Fruit fly (Drosophila melanogaster) whole organism, embryonic: ENCODE data around the gene Boh1.
A peak's percentile ranks its signal among the peaks of the same experiment; 100 is the strongest.

Experiments
- Blimp-1 ChIP-seq: fragments of 200-800 bp; sonication (Bioruptor generic); optimal IDR thresholded peaks from 3 replicates; lab custom pipeline; 2018; ENCODE audit warnings: missing biosample characterization, missing genetic modification characterization, mild to moderate bottlenecking, moderate library complexity, missing genetic modification reagents
- CG1024 ChIP-seq: fragments of 200-800 bp; sonication (Bioruptor generic); IDR thresholded peaks from 2 replicates; pipeline ENCODE4 v1.3.6; 2022; ENCODE audit warnings: missing biosample characterization, missing genetic modification characterization
- CG10979 ChIP-seq: fragments of 200-800 bp; sonication (Bioruptor generic); optimal IDR thresholded peaks from 2 replicates; lab custom pipeline; 2018; ENCODE audit warnings: missing biosample characterization, mild to moderate bottlenecking, missing genetic modification characterization, moderate library complexity
- CG15696 ChIP-seq: fragments of 200-800 bp; sonication (Bioruptor generic); optimal IDR thresholded peaks from 2 replicates; lab custom pipeline; 2019; ENCODE audit warnings: missing biosample characterization, mild to moderate bottlenecking, missing genetic modification characterization, moderate library complexity
- CG2678 ChIP-seq: fragments of 200-800 bp; sonication (Bioruptor generic); optimal IDR thresholded peaks from 3 replicates; lab custom pipeline; 2019; ENCODE audit warnings: missing biosample characterization, mild to moderate bottlenecking, missing genetic modification characterization, moderate library complexity
- CG32532 ChIP-seq: fragments of 200-800 bp; sonication (Bioruptor generic); IDR thresholded peaks from 2 replicates; pipeline ENCODE4 v1.3.6; 2022; ENCODE audit warnings: missing biosample characterization, missing genetic modification characterization
- CG32772 ChIP-seq: fragments of 200-800 bp; sonication (Bioruptor generic); IDR thresholded peaks from 2 replicates; pipeline ENCODE4 v1.3.6; 2022; ENCODE audit warnings: missing biosample characterization, missing genetic modification characterization
- CG3407 ChIP-seq: fragments of 200-800 bp; sonication (Bioruptor generic); optimal IDR thresholded peaks from 2 replicates; lab custom pipeline; 2018; ENCODE audit warnings: missing biosample characterization, mild to moderate bottlenecking, missing genetic modification characterization
- CG34376 ChIP-seq: fragments of 200-800 bp; sonication (Bioruptor generic); optimal IDR thresholded peaks from 2 replicates; lab custom pipeline; 2018; ENCODE audit warnings: missing biosample characterization, mild to moderate bottlenecking, missing genetic modification characterization
- CG43689 ChIP-seq: fragments of 200-800 bp; sonication (Bioruptor generic); IDR thresholded peaks from 2 replicates; pipeline ENCODE4 v1.3.6; 2022; ENCODE audit warnings: missing biosample characterization, missing genetic modification characterization
- CG5245 ChIP-seq: fragments of 200-800 bp; sonication (Bioruptor generic); optimal IDR thresholded peaks from 3 replicates; lab custom pipeline; 2016; ENCODE audit warnings: missing biosample characterization, missing genetic modification characterization
- CG6683 ChIP-seq: fragments of 200-800 bp; sonication (Bioruptor generic); optimal IDR thresholded peaks from 2 replicates; lab custom pipeline; 2017; ENCODE audit warnings: missing biosample characterization, mild to moderate bottlenecking, missing genetic modification characterization, missing genetic modification reagents
- CG6689 ChIP-seq: fragments of 200-800 bp; sonication (Bioruptor generic); IDR thresholded peaks from 2 replicates; pipeline ENCODE4 v1.3.6; 2022; ENCODE audit warnings: missing biosample characterization, missing genetic modification characterization
- CG8765 ChIP-seq: fragments of 200-800 bp; sonication (Bioruptor generic); IDR thresholded peaks from 2 replicates; pipeline ENCODE4 v1.3.6; 2022; ENCODE audit warnings: missing biosample characterization, missing genetic modification characterization
- CrebB ChIP-seq: fragments of 200-800 bp; sonication (Bioruptor generic); optimal IDR thresholded peaks from 3 replicates; lab custom pipeline; 2018; ENCODE audit warnings: missing biosample characterization, mild to moderate bottlenecking, missing genetic modification characterization
- Dll ChIP-seq: fragments of 200-800 bp; sonication (Bioruptor generic); IDR thresholded peaks from 4 replicates; pipeline ENCODE4 v1.3.6; 2022; ENCODE audit warnings: missing biosample characterization, missing genetic modification characterization; ENCODE audit not compliant: partially characterized antibody
- ERR ChIP-seq: fragments of 200-800 bp; sonication (Bioruptor generic); optimal IDR thresholded peaks from 2 replicates; lab custom pipeline; 2016; ENCODE audit warnings: missing biosample characterization, missing genetic modification characterization
- Elba2 ChIP-seq: fragments of 200-800 bp; sonication (Bioruptor generic); optimal IDR thresholded peaks from 3 replicates; lab custom pipeline; 2016; ENCODE audit warnings: missing biosample characterization, missing genetic modification characterization
- Fer1 ChIP-seq: fragments of 200-800 bp; sonication (Bioruptor generic); optimal IDR thresholded peaks from 2 replicates; lab custom pipeline; 2017; ENCODE audit warnings: missing biosample characterization, mild to moderate bottlenecking, missing genetic modification characterization
- NFAT ChIP-seq: fragments of 200-800 bp; sonication (Bioruptor generic); IDR thresholded peaks from 2 replicates; pipeline ENCODE4 v1.3.6; 2022; ENCODE audit warnings: missing biosample characterization, missing genetic modification characterization
- Oli ChIP-seq: fragments of 200-800 bp; sonication (Bioruptor generic); optimal IDR thresholded peaks from 2 replicates; lab custom pipeline; 2018; ENCODE audit warnings: missing biosample characterization, mild to moderate bottlenecking, missing genetic modification characterization, moderate library complexity
- Optix ChIP-seq: fragments of 200-800 bp; sonication (Bioruptor generic); IDR thresholded peaks from 3 replicates; pipeline ENCODE4 v1.3.6; 2022; ENCODE audit warnings: missing biosample characterization, missing genetic modification characterization
- Six4 ChIP-seq: fragments of 200-800 bp; sonication (Bioruptor generic); optimal IDR thresholded peaks from 2 replicates; lab custom pipeline; 2016; ENCODE audit warnings: missing biosample characterization, missing genetic modification characterization
- Sox100B ChIP-seq: fragments of 200-800 bp; sonication (Bioruptor generic); optimal IDR thresholded peaks from 3 replicates; lab custom pipeline; 2018; ENCODE audit warnings: missing biosample characterization, mild to moderate bottlenecking, missing genetic modification characterization
- Sox102F ChIP-seq: fragments of 200-800 bp; sonication (Bioruptor generic); optimal IDR thresholded peaks from 2 replicates; lab custom pipeline; 2018; ENCODE audit warnings: missing biosample characterization, mild to moderate bottlenecking, missing genetic modification characterization, moderate library complexity
- al ChIP-seq: fragments of 200-800 bp; sonication (Bioruptor generic); IDR thresholded peaks from 2 replicates; pipeline ENCODE4 v1.3.6; 2022; ENCODE audit warnings: missing biosample characterization, missing genetic modification characterization
- amos ChIP-seq: fragments of 200-800 bp; sonication (Bioruptor generic); IDR thresholded peaks from 2 replicates; pipeline ENCODE4 v1.3.6; 2022; ENCODE audit warnings: missing biosample characterization, missing genetic modification characterization; ENCODE audit not compliant: partially characterized antibody
- aop ChIP-seq: fragments of 200-800 bp; sonication (Bioruptor generic); IDR thresholded peaks from 2 replicates; pipeline ENCODE4 v1.3.6; 2022; ENCODE audit warnings: missing biosample characterization, missing genetic modification characterization
- croc ChIP-seq: fragments of 200-800 bp; sonication (Bioruptor generic); conservative IDR thresholded peaks from 3 replicates; pipeline ENCODE4 v1.3.6; 2022; ENCODE audit warnings: missing biosample characterization, missing genetic modification characterization
- crp ChIP-seq, 2 experiments: fragments of 200-800 bp; sonication (Bioruptor generic); optimal IDR thresholded peaks; 2 replicates in 1 of 2; 3 replicates in 1 of 2; lab custom pipeline; 2017; ENCODE audit warnings: missing biosample characterization in 2 of 2, missing genetic modification characterization in 2 of 2, mild to moderate bottlenecking in 1 of 2, moderate library complexity in 1 of 2
- danr ChIP-seq: fragments of 200-800 bp; sonication (Bioruptor generic); IDR thresholded peaks from 2 replicates; pipeline ENCODE4 v1.3.6; 2022; ENCODE audit warnings: missing biosample characterization, missing genetic modification characterization
- ewg ChIP-seq: fragments of 200-800 bp; sonication (Bioruptor generic); optimal IDR thresholded peaks from 3 replicates; lab custom pipeline; 2017; ENCODE audit warnings: mild to moderate bottlenecking, missing biosample characterization, missing genetic modification reagents, missing genetic modification characterization
- fd102C ChIP-seq: fragments of 200-800 bp; sonication (Bioruptor generic); optimal IDR thresholded peaks from 2 replicates; lab custom pipeline; 2018; ENCODE audit warnings: missing biosample characterization, mild to moderate bottlenecking, missing genetic modification characterization, moderate library complexity
- fru ChIP-seq: fragments of >200 bp; optimal IDR thresholded peaks from 2 replicates; lab custom pipeline; 2017
- gcm2 ChIP-seq: fragments of 200-800 bp; sonication (Bioruptor generic); optimal IDR thresholded peaks from 2 replicates; lab custom pipeline; 2016; ENCODE audit warnings: missing biosample characterization, missing genetic modification characterization
- gro ChIP-seq: fragments of 200-800 bp; sonication (Bioruptor generic); optimal IDR thresholded peaks from 2 replicates; lab custom pipeline; 2016; ENCODE audit warnings: missing biosample characterization, missing genetic modification characterization
- ind ChIP-seq: fragments of 200-800 bp; sonication (Bioruptor generic); optimal IDR thresholded peaks from 3 replicates; lab custom pipeline; 2016; ENCODE audit warnings: missing biosample characterization, missing genetic modification characterization
- ken ChIP-seq: fragments of 200-800 bp; sonication (Bioruptor generic); IDR thresholded peaks from 3 replicates; pipeline ENCODE4 v1.3.6; 2022; ENCODE audit warnings: missing biosample characterization, missing genetic modification characterization
- lov ChIP-seq, 2 experiments: fragments of 200-800 bp in 1 of 2; fragments of >200 bp in 1 of 2; sonication (Bioruptor generic) in 1 of 2; IDR thresholded peaks in 1 of 2; optimal IDR thresholded peaks in 1 of 2; 2 replicates in 1 of 2; 3 replicates in 1 of 2; pipeline versions ENCODE4 v1.3.6 to Lab custom; 2017 to 2022; ENCODE audit warnings: missing biosample characterization in 1 of 2, missing genetic modification characterization in 1 of 2
- prd ChIP-seq, 3 experiments: fragments of >200 bp in 2 of 3; fragments of 200-800 bp in 1 of 3; sonication (Bioruptor generic) in 1 of 3; optimal IDR thresholded peaks in 2 of 3; IDR thresholded peaks in 1 of 3; 2 replicates in 2 of 3; 3 replicates in 1 of 3; pipeline versions ENCODE4 v1.3.6 to Lab custom; 2017 to 2022; ENCODE audit warnings: missing biosample characterization in 1 of 3, missing genetic modification characterization in 1 of 3
- pros ChIP-seq: fragments of 200-800 bp; sonication (Bioruptor generic); optimal IDR thresholded peaks from 3 replicates; lab custom pipeline; 2019; ENCODE audit warnings: missing biosample characterization, mild to moderate bottlenecking, missing genetic modification characterization, moderate library complexity
- rib ChIP-seq: fragments of 200-800 bp; sonication (Bioruptor generic); IDR thresholded peaks from 2 replicates; pipeline ENCODE4 v1.3.6; 2022; ENCODE audit warnings: missing biosample characterization, missing genetic modification characterization
- slou ChIP-seq: fragments of 200-800 bp; sonication (Bioruptor generic); optimal IDR thresholded peaks from 3 replicates; lab custom pipeline; 2016; ENCODE audit warnings: missing biosample characterization, missing genetic modification characterization
- sna ChIP-seq: fragments of 200-800 bp; sonication (Bioruptor generic); IDR thresholded peaks from 2 replicates; pipeline ENCODE4 v1.3.6; 2022; ENCODE audit warnings: missing biosample characterization, missing genetic modification characterization; ENCODE audit not compliant: partially characterized antibody
- sug ChIP-seq: fragments of 200-800 bp; optimal IDR thresholded peaks from 2 replicates; lab custom pipeline; 2019; ENCODE audit warnings: missing biosample characterization, mild to moderate bottlenecking, missing genetic modification characterization, moderate library complexity
- tin ChIP-seq: fragments of 200-800 bp; sonication (Bioruptor generic); optimal IDR thresholded peaks from 3 replicates; lab custom pipeline; 2016; ENCODE audit warnings: missing biosample characterization, missing genetic modification characterization
- tio ChIP-seq: fragments of 200-800 bp; sonication (Bioruptor generic); optimal IDR thresholded peaks from 2 replicates; lab custom pipeline; 2017; ENCODE audit warnings: missing biosample characterization, missing genetic modification characterization, inconsistent platforms
- ttk ChIP-seq: fragments of 200-800 bp; sonication (Bioruptor generic); IDR thresholded peaks from 2 replicates; pipeline ENCODE4 v2.1.2; 2022; ENCODE audit warnings: missing biosample characterization, missing genetic modification characterization
- vnd ChIP-seq: fragments of 200-800 bp; sonication (Bioruptor generic); IDR thresholded peaks from 3 replicates; pipeline ENCODE4 v1.3.6; 2022; ENCODE audit warnings: missing biosample characterization, missing genetic modification characterization; ENCODE audit not compliant: partially characterized antibody

Gene Boh1

DNA sequence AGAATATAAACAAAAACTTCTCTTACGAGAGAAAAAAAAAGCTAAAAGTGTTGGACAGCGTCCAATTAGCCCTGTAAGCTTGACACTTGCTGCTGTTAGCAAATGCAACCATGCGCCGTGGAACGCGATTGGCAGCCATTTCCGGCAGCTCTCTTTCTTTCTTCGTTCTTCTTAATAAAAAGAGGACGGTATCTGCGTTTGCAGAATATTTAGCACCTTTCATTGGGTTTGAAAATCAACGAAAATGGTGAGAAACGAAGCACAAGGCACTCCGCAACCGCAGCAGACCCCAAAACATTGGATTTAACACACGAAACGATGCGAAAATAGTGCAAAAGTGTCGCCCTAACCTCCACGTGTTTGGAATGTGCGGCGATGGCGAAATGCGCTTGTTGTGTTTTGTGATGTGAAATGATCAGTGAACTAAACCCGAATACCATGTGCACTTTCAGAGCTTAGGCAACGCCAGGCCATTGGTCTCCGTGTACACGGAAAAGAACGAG lies 3.5 kb upstream of the Boh1 start, which contains the start of gene RpL4 (continued):
- TF ChIP-seq prd (optimal IDR thresholded peaks at IDR 0.05; lab: Kevin White, UChicago): no peak
- TF ChIP-seq prd (GFP tag; IDR thresholded peaks at IDR 0.05; lab: Robert Waterston, UW): peak; percentile 48; the same call in 2 of the 3 replicates
- TF ChIP-seq sug (tag; lab: Kevin White, UChicago): peak; percentile 72
- no peak for TF ChIP-seq Dll (GFP tag; lab: Robert Waterston, UW)
- peak; percentile 85 for TF ChIP-seq CG3407 (GFP tag; lab: Kevin White, UChicago)
- peak; percentile 61 for TF ChIP-seq al (GFP tag; lab: Robert Waterston, UW)
- TF ChIP-seq NFAT (GFP tag; lab: Robert Waterston, UW): peak; percentile 79
- no peak for TF ChIP-seq Optix (GFP tag; lab: Robert Waterston, UW)
- peak; percentile 70; the same call in 1 of the 2 replicates for TF ChIP-seq ttk (GFP tag; lab: Robert Waterston, UW)
- peak; percentile 58 for TF ChIP-seq Six4 (GFP tag; lab: Kevin White, UChicago)
- no peak for TF ChIP-seq aop
- TF ChIP-seq Sox102F (GFP tag; lab: Kevin White, UChicago): peak; percentile 47
- TF ChIP-seq ind (GFP tag; lab: Kevin White, UChicago): peak; percentile 53
- peak; percentile 52 for TF ChIP-seq CG6689 (GFP tag; lab: Robert Waterston, UW)
- TF ChIP-seq Blimp-1 (GFP tag; lab: Kevin White, UChicago): peak; percentile 31
- peak; percentile 79 for TF ChIP-seq gcm2 (GFP tag; lab: Kevin White, UChicago)
- TF ChIP-seq Elba2 (GFP tag; lab: Kevin White, UChicago): no peak
- TF ChIP-seq lov (optimal IDR thresholded peaks at IDR 0.05; lab: Kevin White, UChicago): no peak
- TF ChIP-seq lov (GFP tag; IDR thresholded peaks at IDR 0.05; lab: Robert Waterston, UW): peak; percentile 87
- TF ChIP-seq rib (GFP tag; lab: Robert Waterston, UW): no peak
- TF ChIP-seq pros (GFP tag; lab: Kevin White, UChicago): peak; percentile 25
- peak; percentile 83 for TF ChIP-seq ken
- peak; percentile 82 for TF ChIP-seq CrebB (tag; lab: Kevin White, UChicago)
- TF ChIP-seq ERR (GFP tag; lab: Kevin White, UChicago): no peak
- peak; percentile 87 for TF ChIP-seq Sox100B (GFP tag; lab: Kevin White, UChicago)
- no peak for TF ChIP-seq sna (GFP tag; lab: Robert Waterston, UW)
- peak; percentile 70 for TF ChIP-seq Oli (tag; lab: Kevin White, UChicago)
- no peak for TF ChIP-seq vnd (GFP tag; lab: Robert Waterston, UW)
- TF ChIP-seq CG43689: 0 out of 2 replicates have a peak, but pooled peaks have one; percentile 22
- peak; percentile 93 for TF ChIP-seq CG34376 (GFP tag; lab: Kevin White, UChicago)
- no peak for TF ChIP-seq croc (GFP tag; lab: Robert Waterston, UW)
- peak; percentile 83 for TF ChIP-seq CG1024 (GFP tag; lab: Robert Waterston, UW)
- peak; percentile 69 for TF ChIP-seq CG6683
- peak; percentile 89 for TF ChIP-seq CG32532 (GFP tag; lab: Robert Waterston, UW)
- TF ChIP-seq danr (GFP tag; lab: Robert Waterston, UW): peak; percentile 39; the same call in 1 of the 2 replicates
- TF ChIP-seq CG2678 (tag; lab: Kevin White, UChicago): peak; percentile 71
- TF ChIP-seq amos (GFP tag; lab: Robert Waterston, UW): no peak
- peak; percentile 67 for TF ChIP-seq tin (GFP tag; lab: Kevin White, UChicago)
- TF ChIP-seq tio: no peak
- TF ChIP-seq fru (lab: Kevin White, UChicago): no peak
- no peak for TF ChIP-seq CG15696
- peak; percentile 57 for TF ChIP-seq CG10979 (tag; lab: Kevin White, UChicago)
- TF ChIP-seq crp (GFP tag; optimal IDR thresholded peaks at IDR 0.05; lab: Kevin White, UChicago): peak in 1 of 2 experiments; percentile 49
- peak; percentile 84 for TF ChIP-seq fd102C (GFP tag; lab: Kevin White, UChicago)
- peak; percentile 85 for TF ChIP-seq ewg (GFP tag; lab: Kevin White, UChicago)
- TF ChIP-seq CG5245 (GFP tag; lab: Kevin White, UChicago): peak; percentile 76
- TF ChIP-seq CG32772 (GFP tag; lab: Robert Waterston, UW): peak; percentile 42; the same call in 1 of the 2 replicates
- TF ChIP-seq gro: peak; percentile 82
- peak; percentile 35 for TF ChIP-seq slou
- TF ChIP-seq Fer1: peak; percentile 84
- TF ChIP-seq CG8765 (GFP tag; lab: Robert Waterston, UW): no peak
